Worm (Caenorhabditis elegans): ENCODE data around the gene cisd-3.1.

- TF ChIP-seq sptf-1 (tag; optimal IDR thresholded peaks at IDR 0.05) (no peak), nhr-11 (tag; optimal IDR thresholded peaks at IDR 0.05) (no peak), ama-1 (optimal IDR thresholded peaks at IDR 0.05) (no peak), sup-37 (GFP tag; optimal IDR thresholded peaks at IDR 0.05) (no peak), fos-1 (tag; optimal IDR thresholded peaks at IDR 0.05) (no peak), tbx-2 (tag; optimal IDR thresholded peaks at IDR 0.05) (no peak), ces-1 (GFP tag; optimal IDR thresholded peaks at IDR 0.05) (no peak)
Measured at ce11 chrIII:4561286-4561685, 18.6 kb downstream of the cisd-3.1 start.

Data from whole organism, L1 larva.